Fruit fly (Drosophila melanogaster) whole organism, embryonic: ENCODE measurements around the gene CG13248.

Experiments
- ATbp ChIP-seq: fragments of 200-800 bp; sonication (Bioruptor generic); optimal IDR thresholded peaks from 2 replicates; lab custom pipeline; 2017; ENCODE audit warnings: missing biosample characterization, mild to moderate bottlenecking, missing genetic modification characterization, missing genetic modification reagents
- B-H1 ChIP-seq: fragments of 200-800 bp; sonication (Bioruptor generic); IDR thresholded peaks from 3 replicates; pipeline ENCODE4 v1.3.6; 2022; ENCODE audit warnings: missing biosample characterization, missing genetic modification characterization
- CG12299 ChIP-seq: fragments of 200-800 bp; sonication (Bioruptor generic); optimal IDR thresholded peaks from 2 replicates; lab custom pipeline; 2018; ENCODE audit warnings: missing biosample characterization, mild to moderate bottlenecking, missing genetic modification characterization
- CG15073 ChIP-seq: fragments of 200-800 bp; sonication (Bioruptor generic); optimal IDR thresholded peaks from 2 replicates; lab custom pipeline; 2016; ENCODE audit warnings: missing biosample characterization, missing genetic modification characterization
- CG16813 ChIP-seq: fragments of 200-800 bp; sonication (Bioruptor generic); IDR thresholded peaks from 3 replicates; pipeline ENCODE4 v1.3.6; 2022; ENCODE audit warnings: missing biosample characterization, missing genetic modification characterization; ENCODE audit not compliant: partially characterized antibody
- CG1792 ChIP-seq: fragments of 200-800 bp; sonication (Bioruptor generic); optimal IDR thresholded peaks from 2 replicates; lab custom pipeline; 2016; ENCODE audit warnings: missing biosample characterization, missing genetic modification characterization
- CG32772 ChIP-seq: fragments of 200-800 bp; sonication (Bioruptor generic); IDR thresholded peaks from 2 replicates; pipeline ENCODE4 v1.3.6; 2022; ENCODE audit warnings: missing biosample characterization, missing genetic modification characterization
- CG3281 ChIP-seq: fragments of 200-800 bp; sonication (Bioruptor generic); optimal IDR thresholded peaks from 3 replicates; lab custom pipeline; 2017; ENCODE audit warnings: missing biosample characterization, mild to moderate bottlenecking, missing genetic modification characterization
- CG5180 ChIP-seq: fragments of 200-800 bp; sonication (Bioruptor generic); optimal IDR thresholded peaks from 3 replicates; lab custom pipeline; 2017; ENCODE audit warnings: missing biosample characterization, missing genetic modification characterization, mild to moderate bottlenecking, moderate library complexity, missing genetic modification reagents
- CG7271 ChIP-seq: fragments of 200-800 bp; sonication (Bioruptor generic); optimal IDR thresholded peaks from 2 replicates; lab custom pipeline; 2018; ENCODE audit warnings: missing biosample characterization, mild to moderate bottlenecking, missing genetic modification characterization, moderate library complexity
- CG7556 ChIP-seq: fragments of 200-800 bp; sonication (Bioruptor generic); optimal IDR thresholded peaks from 2 replicates; lab custom pipeline; 2017; ENCODE audit warnings: missing biosample characterization, mild to moderate bottlenecking, missing genetic modification characterization
- CG7745 ChIP-seq: fragments of 200-800 bp; sonication (Bioruptor generic); optimal IDR thresholded peaks from 2 replicates; lab custom pipeline; 2018; ENCODE audit warnings: missing biosample characterization, mild to moderate bottlenecking, missing genetic modification characterization, moderate library complexity
- CG8089 ChIP-seq: fragments of 200-800 bp; sonication (Bioruptor generic); optimal IDR thresholded peaks from 3 replicates; lab custom pipeline; 2016; ENCODE audit warnings: missing biosample characterization, missing genetic modification characterization
- Camta ChIP-seq: fragments of 200-800 bp; sonication (Bioruptor generic); optimal IDR thresholded peaks from 2 replicates; lab custom pipeline; 2016; ENCODE audit warnings: missing biosample characterization, missing genetic modification characterization
- D19A ChIP-seq: fragments of 200-800 bp; optimal IDR thresholded peaks from 3 replicates; lab custom pipeline; 2019; ENCODE audit warnings: missing biosample characterization, mild to moderate bottlenecking, missing genetic modification characterization, moderate library complexity
- Deaf1 ChIP-seq: fragments of 200-800 bp; optimal IDR thresholded peaks from 3 replicates; lab custom pipeline; 2019; ENCODE audit warnings: missing biosample characterization, mild to moderate bottlenecking, missing genetic modification characterization, moderate library complexity
- Dek ChIP-seq: fragments of 200-800 bp; sonication (Bioruptor generic); optimal IDR thresholded peaks from 3 replicates; lab custom pipeline; 2019; ENCODE audit warnings: missing biosample characterization, mild to moderate bottlenecking, missing genetic modification characterization, moderate library complexity
- Dfd ChIP-seq, 2 experiments: fragments of >200 bp; optimal IDR thresholded peaks; 2 replicates each; lab custom pipeline; 2017; ENCODE audit warnings: missing biosample characterization in 2 of 2, missing genetic modification characterization in 2 of 2
- Elba2 ChIP-seq: fragments of 200-800 bp; sonication (Bioruptor generic); optimal IDR thresholded peaks from 3 replicates; lab custom pipeline; 2016; ENCODE audit warnings: missing biosample characterization, missing genetic modification characterization
- HLH4C ChIP-seq: fragments of 200-800 bp; sonication (Bioruptor generic); IDR thresholded peaks from 3 replicates; pipeline ENCODE4 v1.3.6; 2022; ENCODE audit warnings: missing biosample characterization, missing genetic modification characterization; ENCODE audit not compliant: partially characterized antibody
- HLHmδ ChIP-seq: fragments of 200-800 bp; sonication (Bioruptor generic); optimal IDR thresholded peaks from 2 replicates; lab custom pipeline; 2018; ENCODE audit warnings: missing biosample characterization, mild to moderate bottlenecking, missing genetic modification characterization, moderate library complexity
- Max ChIP-seq: fragments of 200-800 bp; sonication (Bioruptor generic); optimal IDR thresholded peaks from 2 replicates; lab custom pipeline; 2016; ENCODE audit warnings: missing biosample characterization, mild to moderate bottlenecking, missing genetic modification characterization
- Mrtf ChIP-seq: fragments of 200-800 bp; sonication (Bioruptor generic); IDR thresholded peaks from 3 replicates; pipeline ENCODE4 v1.3.6; 2022; ENCODE audit warnings: missing biosample characterization, missing genetic modification characterization
- Nf-YB ChIP-seq: fragments of 200-800 bp; sonication (Bioruptor generic); optimal IDR thresholded peaks from 3 replicates; lab custom pipeline; 2019; ENCODE audit warnings: missing biosample characterization, mild to moderate bottlenecking, missing genetic modification characterization, moderate library complexity
- NfI ChIP-seq: fragments of 200-800 bp; sonication (Bioruptor generic); optimal IDR thresholded peaks from 3 replicates; lab custom pipeline; 2018; ENCODE audit warnings: missing biosample characterization, mild to moderate bottlenecking, missing genetic modification characterization, moderate library complexity
- Six4 ChIP-seq: fragments of 200-800 bp; sonication (Bioruptor generic); optimal IDR thresholded peaks from 2 replicates; lab custom pipeline; 2016; ENCODE audit warnings: missing biosample characterization, missing genetic modification characterization
- Usf ChIP-seq: fragments of 200-800 bp; sonication (Bioruptor generic); optimal IDR thresholded peaks from 2 replicates; lab custom pipeline; 2017; ENCODE audit warnings: missing genotype, missing biosample characterization, missing genetic modification characterization
- al ChIP-seq: fragments of 200-800 bp; sonication (Bioruptor generic); IDR thresholded peaks from 2 replicates; pipeline ENCODE4 v1.3.6; 2022; ENCODE audit warnings: missing biosample characterization, missing genetic modification characterization
- bab2 ChIP-seq: fragments of 200-800 bp; sonication (Bioruptor generic); optimal IDR thresholded peaks from 2 replicates; lab custom pipeline; 2016; ENCODE audit warnings: missing biosample characterization, missing genetic modification characterization
- bsh ChIP-seq, 2 experiments: fragments of 200-800 bp; sonication (Bioruptor generic); optimal IDR thresholded peaks; 2 replicates each; lab custom pipeline; 2017 to 2018; ENCODE audit warnings: mild to moderate bottlenecking in 2 of 2, missing biosample characterization in 2 of 2, missing genetic modification characterization in 2 of 2, moderate library complexity in 1 of 2
- caup ChIP-seq: fragments of 200-800 bp; sonication (Bioruptor generic); optimal IDR thresholded peaks from 3 replicates; lab custom pipeline; 2017; ENCODE audit warnings: missing biosample characterization, mild to moderate bottlenecking, missing genetic modification characterization, moderate library complexity; ENCODE audit not compliant: severe bottlenecking
- chif ChIP-seq, 2 experiments: fragments of 200-800 bp; sonication (Bioruptor generic); optimal IDR thresholded peaks; 3 replicates each; lab custom pipeline; 2016; ENCODE audit warnings: missing biosample characterization in 2 of 2, missing genetic modification characterization in 2 of 2
- chm ChIP-seq: fragments of 200-800 bp; sonication (Bioruptor generic); IDR thresholded peaks from 2 replicates; pipeline ENCODE4 v1.3.6; 2022; ENCODE audit warnings: missing biosample characterization, missing genetic modification characterization
- da ChIP-seq: fragments of 200-800 bp; sonication (Bioruptor generic); optimal IDR thresholded peaks from 2 replicates; lab custom pipeline; 2016; ENCODE audit warnings: missing biosample characterization, missing genetic modification characterization
- gcm ChIP-seq: fragments of 200-800 bp; sonication (Bioruptor generic); optimal IDR thresholded peaks from 2 replicates; lab custom pipeline; 2019; ENCODE audit warnings: missing biosample characterization, mild to moderate bottlenecking, missing genetic modification characterization, moderate library complexity
- inv ChIP-seq: fragments of 200-800 bp; sonication (Bioruptor generic); IDR thresholded peaks from 2 replicates; pipeline ENCODE4 v1.3.6; 2022; ENCODE audit warnings: missing biosample characterization, missing genetic modification characterization; ENCODE audit not compliant: partially characterized antibody
- klu ChIP-seq: fragments of 200-800 bp; sonication (Bioruptor generic); IDR thresholded peaks from 2 replicates; pipeline ENCODE4 v1.3.6; 2022; ENCODE audit warnings: missing biosample characterization, missing genetic modification characterization
- lab ChIP-seq: fragments of 200-800 bp; sonication (Bioruptor generic); optimal IDR thresholded peaks from 3 replicates; lab custom pipeline; 2017; ENCODE audit warnings: missing biosample characterization, missing genetic modification characterization, mild to moderate bottlenecking, moderate library complexity, missing genetic modification reagents
- mam ChIP-seq: fragments of 200-800 bp; sonication (Bioruptor generic); optimal IDR thresholded peaks from 3 replicates; lab custom pipeline; 2016; ENCODE audit warnings: missing biosample characterization, missing genetic modification characterization
- nau ChIP-seq: fragments of 200-800 bp; sonication (Bioruptor generic); optimal IDR thresholded peaks from 3 replicates; lab custom pipeline; 2017; ENCODE audit warnings: missing biosample characterization, mild to moderate bottlenecking, missing genetic modification characterization, missing genetic modification reagents
- nerfin-2 ChIP-seq: fragments of 200-800 bp; sonication (Bioruptor generic); IDR thresholded peaks from 2 replicates; pipeline ENCODE4 v1.3.6; 2022; ENCODE audit warnings: missing biosample characterization, missing genetic modification characterization; ENCODE audit not compliant: partially characterized antibody
- peb ChIP-seq: fragments of 200-800 bp; sonication (Bioruptor generic); IDR thresholded peaks from 2 replicates; pipeline ENCODE4 v1.3.6; 2022; ENCODE audit warnings: missing biosample characterization, missing genetic modification characterization
- pho ChIP-seq: fragments of 200-800 bp; sonication (Bioruptor generic); optimal IDR thresholded peaks from 2 replicates; lab custom pipeline; 2016; ENCODE audit warnings: missing biosample characterization, missing genetic modification characterization
- repo ChIP-seq: fragments of 200-800 bp; sonication (Bioruptor generic); optimal IDR thresholded peaks from 2 replicates; lab custom pipeline; 2016; ENCODE audit warnings: missing biosample characterization, missing genetic modification characterization
- schlank ChIP-seq: fragments of 200-800 bp; sonication (Bioruptor generic); optimal IDR thresholded peaks from 2 replicates; lab custom pipeline; 2018; ENCODE audit warnings: missing biosample characterization, mild to moderate bottlenecking, missing genetic modification characterization
- slp2 ChIP-seq: fragments of 200-800 bp; sonication (Bioruptor generic); optimal IDR thresholded peaks from 2 replicates; lab custom pipeline; 2016; ENCODE audit warnings: missing biosample characterization, missing genetic modification characterization
- sna ChIP-seq: fragments of 200-800 bp; sonication (Bioruptor generic); IDR thresholded peaks from 2 replicates; pipeline ENCODE4 v1.3.6; 2022; ENCODE audit warnings: missing biosample characterization, missing genetic modification characterization; ENCODE audit not compliant: partially characterized antibody
- tx ChIP-seq: fragments of 200-800 bp; sonication (Bioruptor generic); optimal IDR thresholded peaks from 2 replicates; lab custom pipeline; 2016; ENCODE audit warnings: missing biosample characterization, missing genetic modification characterization
- vvl ChIP-seq: fragments of 200-800 bp; sonication (Bioruptor generic); IDR thresholded peaks from 2 replicates; pipeline ENCODE4 v1.3.6; 2022; ENCODE audit warnings: missing biosample characterization, missing genetic modification characterization

CG13248 gene

dm6 chr3L:20444815-20445519, 34.6 kb upstream of the CG13248 start (continued):
- TF ChIP-seq HLH4C (GFP tag; lab: Robert Waterston, UW) (peak; percentile 45; the same call in 1 of the 3 replicates), Max (GFP tag; lab: Kevin White, UChicago) (peak; percentile 85), gcm (peak; percentile 73), CG8089 (GFP tag; lab: Kevin White, UChicago) (no peak), bab2 (GFP tag; lab: Kevin White, UChicago) (no peak), D19A (peak; percentile 78), NfI (GFP tag; lab: Kevin White, UChicago) (peak; percentile 73), schlank (tag; lab: Kevin White, UChicago) (peak; percentile 47), slp2 (GFP tag; lab: Kevin White, UChicago) (no peak), CG15073 (GFP tag; lab: Kevin White, UChicago) (peak; percentile 3), CG16813 (GFP tag; lab: Robert Waterston, UW) (no peak), Mrtf (peak; percentile 84), Dek (tag; lab: Kevin White, UChicago) (peak; percentile 66), lab (GFP tag; lab: Kevin White, UChicago) (peak; percentile 92), vvl (GFP tag; lab: Robert Waterston, UW) (peak; percentile 96), CG5180 (GFP tag; lab: Kevin White, UChicago) (peak; percentile 72), nau (GFP tag; lab: Kevin White, UChicago) (peak; percentile 77), CG32772 (peak; percentile 87), Six4 (GFP tag; lab: Kevin White, UChicago) (peak; percentile 80), bsh (GFP tag; optimal IDR thresholded peaks at IDR 0.05; lab: Kevin White, UChicago) (peak; percentile 78 to 89), Nf-YB (GFP tag; lab: Kevin White, UChicago) (peak; percentile 57), CG7556 (peak; percentile 85), Camta (GFP tag; lab: Kevin White, UChicago) (peak; percentile 40), ATbp (GFP tag; lab: Kevin White, UChicago) (peak; percentile 83), CG7745 (tag; lab: Kevin White, UChicago) (no peak), chif (GFP tag; optimal IDR thresholded peaks at IDR 0.05; lab: Kevin White, UChicago) (peak; percentile 36 to 43), CG1792 (no peak), CG7271 (tag; lab: Kevin White, UChicago) (peak; percentile 71), inv (GFP tag; lab: Robert Waterston, UW) (no peak), Elba2 (GFP tag; lab: Kevin White, UChicago) (peak; percentile 32), pho (peak; percentile 11), chm (GFP tag; lab: Robert Waterston, UW) (peak; percentile 93), B-H1 (GFP tag; lab: Robert Waterston, UW) (peak; percentile 88), mam (GFP tag; lab: Kevin White, UChicago) (peak; percentile 44), sna (no peak), klu (GFP tag; lab: Robert Waterston, UW) (peak; percentile 79), HLHmδ (GFP tag; lab: Kevin White, UChicago) (no peak), tx (GFP tag; lab: Kevin White, UChicago) (peak; percentile 10), da (GFP tag; lab: Kevin White, UChicago) (no peak), peb (GFP tag; lab: Robert Waterston, UW) (peak; percentile 81), CG12299 (peak; percentile 40), nerfin-2 (GFP tag; lab: Robert Waterston, UW) (no peak), Deaf1 (tag; lab: Kevin White, UChicago) (peak; percentile 63), Usf (peak; percentile 54), CG3281 (GFP tag; lab: Kevin White, UChicago) (peak; percentile 86), repo (GFP tag; lab: Kevin White, UChicago) (peak; percentile 15), al (GFP tag; lab: Robert Waterston, UW) (peak; percentile 84), Dfd (GFP tag; optimal IDR thresholded peaks at IDR 0.05; lab: Kevin White, UChicago) (no peak), caup (GFP tag; lab: Kevin White, UChicago) (peak; percentile 84)
